Worm (Caenorhabditis elegans) whole organism, young adult: ENCODE results near the gene hizr-1.

Experiments
- F37B4.10 ChIP-seq: fragments of 200-800 bp; sonication (Bioruptor generic); IDR thresholded peaks from 2 replicates; pipeline ENCODE4 v1.3.6; 2022; ENCODE audit warnings: missing genetic modification characterization, missing compliant biosample characterization
- ama-1 ChIP-seq, 3 experiments: fragments of 150-350 bp in 1 of 3; sonication (generic microtip) in 2 of 3; optimal IDR thresholded peaks; 2 replicates each; lab custom pipeline; 2014 to 2018; ENCODE audit warnings: missing biosample characterization in 2 of 3, missing genetic modification characterization in 2 of 3, missing genetic modification reagents in 2 of 3
- attf-3 ChIP-seq: fragments of 200-800 bp; sonication (Bioruptor generic); conservative IDR thresholded peaks from 2 replicates; pipeline ENCODE4 v1.3.6; 2022; ENCODE audit warnings: missing genetic modification reagents, missing genetic modification characterization, missing compliant biosample characterization
- egrh-3 ChIP-seq: fragments of 200-800 bp; sonication (Bioruptor generic); IDR thresholded peaks from 2 replicates; pipeline ENCODE4 v1.3.6; 2022; ENCODE audit warnings: missing genetic modification reagents, missing genetic modification characterization, missing compliant biosample characterization
- lin-54 ChIP-seq: fragments of 200-800 bp; sonication (Bioruptor generic); optimal IDR thresholded peaks from 2 replicates; lab custom pipeline; 2018; ENCODE audit warnings: mild to moderate bottlenecking, missing genetic modification characterization, missing compliant biosample characterization
- snpc-1.3 ChIP-seq: sonication (generic microtip); optimal IDR thresholded peaks from 2 replicates; lab custom pipeline; 2017; ENCODE audit warnings: missing genetic modification characterization, mild to moderate bottlenecking, missing compliant biosample characterization, antibody characterized with exemption, moderate library complexity, missing genotype, missing genetic modification reagents; ENCODE audit not compliant: insufficient read depth
- snpc-4 ChIP-seq, 5 experiments: fragments of 150-350 bp in 1 of 5; sonication (generic microtip) in 4 of 5; optimal IDR thresholded peaks; 2 replicates each; lab custom pipeline; 2014 to 2018; ENCODE audit warnings: missing genetic modification characterization in 5 of 5, missing biosample characterization in 3 of 5, antibody characterized with exemption in 2 of 5, mild to moderate bottlenecking in 2 of 5, missing compliant biosample characterization in 2 of 5, missing genotype in 2 of 5, moderate library complexity in 2 of 5, missing genetic modification reagents in 1 of 5

DNA sequence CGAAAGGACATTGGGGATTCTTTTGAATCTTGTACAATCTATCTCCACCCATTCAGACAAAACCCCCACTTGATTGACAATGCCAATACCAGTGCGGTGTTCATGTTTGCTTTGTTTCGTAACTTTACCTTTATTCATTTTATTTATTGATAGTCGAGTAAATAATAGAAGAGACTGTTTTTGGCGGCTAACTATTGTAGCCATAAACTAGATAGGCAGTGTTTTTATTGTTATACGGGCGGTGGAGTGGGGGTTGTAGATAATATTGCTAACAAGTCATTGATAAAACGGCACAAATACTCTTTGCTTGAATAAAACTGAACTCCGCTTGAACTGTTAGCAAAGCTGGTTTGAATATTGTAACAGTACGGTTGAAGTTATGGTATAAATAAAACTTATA is 46.8 kb downstream of the hizr-1 start:
- TF ChIP-seq F37B4.10 (no peak), snpc-1.3 (tag; lab: Kevin White, UChicago) (no peak), egrh-3 (no peak), lin-54 (GFP tag; lab: Kevin White, UChicago) (no peak), snpc-4 (GFP tag; optimal IDR thresholded peaks at IDR 0.05; lab: Kevin White, UChicago) (no peak), snpc-4 (tag; optimal IDR thresholded peaks at IDR 0.05; lab: Kevin White, UChicago) (no peak), ama-1 (optimal IDR thresholded peaks at IDR 0.05; lab: Kevin White, UChicago) (no peak), ama-1 (GFP tag; optimal IDR thresholded peaks at IDR 0.05; lab: Kevin White, UChicago) (no peak), attf-3 (no peak)
